Worm (Caenorhabditis elegans) whole organism, late embryonic: ENCODE results near the gene fbxb-103.

Source experiments
- C38D4.7 ChIP-seq: fragments of 200-800 bp; sonication (Bioruptor generic); optimal IDR thresholded peaks from 2 replicates; lab custom pipeline; 2018; ENCODE audit warnings: mild to moderate bottlenecking, missing genetic modification characterization, moderate library complexity, missing compliant biosample characterization
- K09A11.1 ChIP-seq: sonication (generic microtip); optimal IDR thresholded peaks from 2 replicates; lab custom pipeline; 2017; ENCODE audit warnings: antibody characterized with exemption, mild to moderate bottlenecking, missing genetic modification characterization, missing compliant biosample characterization; ENCODE audit not compliant: insufficient read depth
- T23F11.4 ChIP-seq: fragments of 200-800 bp; sonication (Bioruptor generic); optimal IDR thresholded peaks from 2 replicates; lab custom pipeline; 2018; ENCODE audit warnings: mild to moderate bottlenecking, missing genetic modification characterization, missing compliant biosample characterization
- Y22D7AL.16 ChIP-seq: sonication (generic microtip); optimal IDR thresholded peaks from 2 replicates; lab custom pipeline; 2016; ENCODE audit warnings: missing genetic modification characterization, missing compliant biosample characterization
- ceh-14 ChIP-seq: sonication (generic microtip); optimal IDR thresholded peaks from 2 replicates; lab custom pipeline; 2016; ENCODE audit warnings: missing genotype, missing genetic modification characterization, missing compliant biosample characterization
- ceh-18 ChIP-seq: sonication (generic microtip); optimal IDR thresholded peaks from 2 replicates; lab custom pipeline; 2016; ENCODE audit warnings: missing genetic modification characterization, missing compliant biosample characterization
- ceh-19 ChIP-seq: fragments of 200-800 bp; sonication (Bioruptor generic); optimal IDR thresholded peaks from 2 replicates; lab custom pipeline; 2018; ENCODE audit warnings: mild to moderate bottlenecking, missing genetic modification characterization, missing compliant biosample characterization
- ceh-24 ChIP-seq: sonication (generic microtip); optimal IDR thresholded peaks from 2 replicates; lab custom pipeline; 2016; ENCODE audit warnings: mild to moderate bottlenecking, missing genetic modification characterization, missing compliant biosample characterization
- ceh-48 ChIP-seq: sonication (generic microtip); optimal IDR thresholded peaks from 2 replicates; lab custom pipeline; 2016; ENCODE audit warnings: missing genetic modification characterization, inconsistent platforms, missing compliant biosample characterization
- ceh-6 ChIP-seq: fragments of 200-800 bp; sonication (Bioruptor generic); optimal IDR thresholded peaks from 2 replicates; lab custom pipeline; 2018; ENCODE audit warnings: mild to moderate bottlenecking, missing genetic modification characterization, missing compliant biosample characterization
- che-1 ChIP-seq: sonication (generic microtip); optimal IDR thresholded peaks from 2 replicates; lab custom pipeline; 2016; ENCODE audit warnings: mild to moderate bottlenecking, missing genetic modification characterization, missing compliant biosample characterization
- dve-1 ChIP-seq: sonication (generic microtip); optimal IDR thresholded peaks from 2 replicates; lab custom pipeline; 2017; ENCODE audit warnings: antibody characterized with exemption, mild to moderate bottlenecking, missing genetic modification characterization, missing compliant biosample characterization
- elt-2 ChIP-seq: sonication (generic microtip); optimal IDR thresholded peaks from 2 replicates; lab custom pipeline; 2016; ENCODE audit warnings: missing genetic modification reagents, missing genetic modification characterization, missing compliant biosample characterization
- elt-4 ChIP-seq: sonication (generic microtip); optimal IDR thresholded peaks from 2 replicates; lab custom pipeline; 2016; ENCODE audit warnings: missing genetic modification characterization, missing compliant biosample characterization
- ets-4 ChIP-seq: sonication (generic microtip); optimal IDR thresholded peaks from 2 replicates; lab custom pipeline; 2016; ENCODE audit warnings: missing genetic modification characterization, missing compliant biosample characterization
- fkh-10 ChIP-seq: fragments of 150-350 bp; optimal IDR thresholded peaks from 2 replicates; lab custom pipeline; 2014; ENCODE audit warnings: missing biosample characterization, missing genetic modification reagents, missing genetic modification characterization
- fkh-6 ChIP-seq: sonication (generic microtip); optimal IDR thresholded peaks from 2 replicates; lab custom pipeline; 2016; ENCODE audit warnings: missing genetic modification characterization, missing compliant biosample characterization
- gmeb-2 ChIP-seq: sonication (generic microtip); optimal IDR thresholded peaks from 2 replicates; lab custom pipeline; 2016; ENCODE audit warnings: missing genetic modification characterization, inconsistent platforms, missing compliant biosample characterization
- hlh-13 ChIP-seq: fragments of 200-800 bp; sonication (Bioruptor generic); optimal IDR thresholded peaks from 2 replicates; lab custom pipeline; 2018; ENCODE audit warnings: mild to moderate bottlenecking, missing genetic modification characterization, missing compliant biosample characterization
- hlh-15 ChIP-seq: sonication (generic microtip); optimal IDR thresholded peaks from 2 replicates; lab custom pipeline; 2016; ENCODE audit warnings: missing genetic modification characterization, missing compliant biosample characterization
- hlh-8 ChIP-seq: sonication (generic microtip); optimal IDR thresholded peaks from 2 replicates; lab custom pipeline; 2016; ENCODE audit warnings: missing genotype, missing genetic modification characterization, missing compliant biosample characterization
- mec-3 ChIP-seq: sonication (generic microtip); optimal IDR thresholded peaks from 2 replicates; lab custom pipeline; 2016; ENCODE audit warnings: borderline replicate concordance, missing genetic modification characterization, missing compliant biosample characterization
- nfya-1 ChIP-seq: sonication (generic microtip); optimal IDR thresholded peaks from 2 replicates; lab custom pipeline; 2017; ENCODE audit warnings: missing genetic modification characterization, mild to moderate bottlenecking, missing compliant biosample characterization, antibody characterized with exemption, moderate library complexity
- nhr-11 ChIP-seq: fragments of 150-350 bp; optimal IDR thresholded peaks from 2 replicates; lab custom pipeline; 2014; ENCODE audit warnings: missing biosample characterization, missing genetic modification characterization
- nhr-232 ChIP-seq: sonication (generic microtip); optimal IDR thresholded peaks from 2 replicates; lab custom pipeline; 2016; ENCODE audit warnings: missing genetic modification characterization, missing compliant biosample characterization
- npax-4 ChIP-seq: sonication (generic microtip); optimal IDR thresholded peaks from 2 replicates; lab custom pipeline; 2016; ENCODE audit warnings: missing genetic modification characterization, missing compliant biosample characterization
- odd-2 ChIP-seq: sonication (generic microtip); optimal IDR thresholded peaks from 2 replicates; lab custom pipeline; 2017; ENCODE audit warnings: antibody characterized with exemption, mild to moderate bottlenecking, missing genetic modification characterization, missing compliant biosample characterization
- pag-3 ChIP-seq: sonication (generic microtip); optimal IDR thresholded peaks from 2 replicates; lab custom pipeline; 2016; ENCODE audit warnings: missing compliant biosample characterization, missing genetic modification characterization, borderline replicate concordance
- pros-1 ChIP-seq: fragments of 150-350 bp; optimal IDR thresholded peaks from 2 replicates; lab custom pipeline; 2014; ENCODE audit warnings: missing biosample characterization, missing genetic modification reagents, missing genetic modification characterization
- ref-2 ChIP-seq: sonication (generic microtip); optimal IDR thresholded peaks from 2 replicates; lab custom pipeline; 2016; ENCODE audit warnings: missing genetic modification characterization, missing compliant biosample characterization
- rnt-1 ChIP-seq: sonication (generic microtip); optimal IDR thresholded peaks from 2 replicates; lab custom pipeline; 2016; ENCODE audit warnings: missing genetic modification characterization, missing compliant biosample characterization
- sdc-2 ChIP-seq: sonication (generic microtip); optimal IDR thresholded peaks from 2 replicates; lab custom pipeline; 2016; ENCODE audit warnings: missing genotype, missing genetic modification characterization, missing compliant biosample characterization
- sox-2 ChIP-seq: fragments of 200-800 bp; sonication (Bioruptor generic); IDR thresholded peaks from 2 replicates; pipeline ENCODE4 v1.3.6; 2022; ENCODE audit warnings: missing genetic modification reagents, missing genetic modification characterization, missing compliant biosample characterization
- sox-4 ChIP-seq: sonication (generic microtip); optimal IDR thresholded peaks from 2 replicates; lab custom pipeline; 2017; ENCODE audit warnings: mild to moderate bottlenecking, missing genetic modification characterization, inconsistent platforms, missing compliant biosample characterization
- syd-9 ChIP-seq: sonication (generic microtip); optimal IDR thresholded peaks from 2 replicates; lab custom pipeline; 2016; ENCODE audit warnings: mild to moderate bottlenecking, missing genetic modification characterization, moderate library complexity, missing compliant biosample characterization
- unc-42 ChIP-seq: sonication (generic microtip); optimal IDR thresholded peaks from 2 replicates; lab custom pipeline; 2016; ENCODE audit warnings: missing genotype, missing genetic modification characterization, missing compliant biosample characterization
- unc-86 ChIP-seq: sonication (generic microtip); optimal IDR thresholded peaks from 2 replicates; lab custom pipeline; 2016; ENCODE audit warnings: missing genetic modification characterization, missing compliant biosample characterization

fbxb-103 gene

DNA sequence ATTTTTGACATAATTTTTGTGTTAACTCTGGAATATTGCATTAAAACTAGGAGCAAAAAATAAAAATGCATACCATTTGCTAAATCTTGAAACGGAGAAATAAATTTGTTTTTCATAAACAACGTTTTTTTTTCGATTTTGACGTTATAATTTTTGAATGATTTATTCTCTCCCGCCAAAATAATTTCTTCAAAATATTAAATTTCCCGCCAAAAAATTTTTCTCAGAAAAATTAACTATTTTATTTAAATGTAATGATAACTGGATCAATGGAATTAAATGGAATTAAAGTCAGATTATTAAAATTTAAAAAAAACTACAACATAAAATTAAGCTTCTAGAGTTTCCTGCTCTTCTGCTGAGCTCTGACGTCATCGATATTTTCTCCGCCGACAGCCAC lies 29.8 kb upstream of the fbxb-103 start, which contains the start of gene nep-3:
Gene nep-3, minus strand, starts transcription at position 101 of the 400 bp plus-strand sequence.
- TF ChIP-seq pag-3 (tag; lab: Kevin White, UChicago) (no peak), nhr-11 (tag; lab: Kevin White, UChicago) (no peak), nhr-232 (no peak), Y22D7AL.16 (tag; lab: Kevin White, UChicago) (no peak), pros-1 (no peak), sox-2 (GFP tag; lab: Robert Waterston, UW) (no peak), ceh-18 (no peak), odd-2 (tag; lab: Kevin White, UChicago) (no peak), npax-4 (no peak), sdc-2 (tag; lab: Kevin White, UChicago) (no peak), T23F11.4 (GFP tag; lab: Kevin White, UChicago) (no peak), ref-2 (no peak), ceh-24 (tag; lab: Kevin White, UChicago) (no peak), fkh-6 (tag; lab: Kevin White, UChicago) (no peak), hlh-15 (tag; lab: Kevin White, UChicago) (no peak), ceh-48 (tag; lab: Kevin White, UChicago) (no peak), ceh-6 (no peak)

DNA sequence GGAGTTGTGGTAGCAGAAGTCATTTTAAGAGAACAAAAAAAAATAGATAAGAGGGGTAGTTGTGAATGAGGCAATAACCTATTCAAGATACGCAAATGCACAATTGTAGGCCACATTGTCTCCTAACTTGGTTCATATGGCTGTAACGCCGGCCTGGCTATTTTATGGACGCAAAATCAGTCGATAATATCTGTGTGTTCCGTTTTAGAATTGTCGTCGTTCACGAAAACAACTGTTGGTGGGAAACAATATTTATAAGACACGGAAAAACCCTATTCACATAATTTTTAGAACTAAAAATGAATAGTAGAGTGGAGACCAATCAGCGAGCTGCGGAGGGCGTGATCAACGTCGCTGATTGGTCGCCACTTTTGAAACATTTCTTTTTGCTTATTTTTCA lies 29.1 kb upstream of the fbxb-103 start, which contains the start of gene sdz-7:
Gene sdz-7, minus strand, starts transcription at position 101 of the 400 bp plus-strand sequence.
- TF ChIP-seq odd-2 (tag; lab: Kevin White, UChicago) = no peak
- no peak for TF ChIP-seq pros-1
- TF ChIP-seq elt-2 (tag; lab: Kevin White, UChicago) = no peak
- peak; percentile 43 for TF ChIP-seq nfya-1 (tag; lab: Kevin White, UChicago)
- TF ChIP-seq rnt-1 (tag; lab: Kevin White, UChicago) = no peak
- no peak for TF ChIP-seq elt-4
- TF ChIP-seq hlh-13 (GFP tag; lab: Kevin White, UChicago) = no peak

DNA sequence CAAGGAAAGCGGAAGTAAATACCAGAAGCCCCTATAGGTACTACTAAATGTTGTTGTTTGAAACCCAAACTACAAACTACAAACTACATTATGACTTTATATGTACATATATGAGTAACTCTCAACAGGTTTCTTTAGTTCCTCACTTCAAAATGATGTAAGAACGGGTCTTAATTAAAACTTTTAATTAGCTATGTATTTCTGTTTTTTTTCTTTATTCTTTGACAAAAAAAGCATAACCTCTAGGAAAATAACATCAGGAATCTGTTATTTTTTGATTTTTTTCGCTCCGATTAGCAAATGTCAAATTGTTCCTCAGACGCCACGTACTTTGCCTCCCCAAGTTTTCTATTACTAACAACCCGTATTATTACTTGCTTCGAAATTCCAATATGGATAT lies 28.6 kb upstream of the fbxb-103 start, which contains the start of gene srh-250:
Gene srh-250, plus strand, starts transcription at position 301 of the 400 bp plus-strand sequence.
- TF ChIP-seq hlh-8 (tag; lab: Kevin White, UChicago) (no peak), odd-2 (tag; lab: Kevin White, UChicago) (no peak), ets-4 (no peak), Y22D7AL.16 (tag; lab: Kevin White, UChicago) (no peak)
- TF ChIP-seq, all 69 proteins: peak for 0

DNA sequence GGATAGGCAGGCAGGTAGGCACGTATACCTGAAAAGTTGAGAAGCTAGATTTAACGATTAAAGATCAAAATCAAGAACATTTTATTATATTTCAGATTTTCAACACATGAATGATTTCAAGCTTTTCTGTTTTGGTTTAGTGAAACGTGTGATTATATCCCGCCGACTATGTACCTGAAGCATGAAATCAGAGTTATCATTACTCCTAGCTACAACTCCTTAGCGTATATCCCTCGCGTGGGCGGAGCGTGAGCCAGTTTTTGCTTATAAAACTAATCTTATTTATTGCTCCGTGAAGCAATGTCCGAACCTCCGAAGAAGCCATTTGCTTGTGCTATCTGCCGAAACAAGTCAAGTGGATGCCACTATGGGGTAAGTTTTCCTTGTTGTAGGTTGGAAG lies 27.0 kb upstream of the fbxb-103 start, which contains the start of gene nhr-166:
Gene nhr-166, plus strand, starts transcription at position 301 of the 400 bp plus-strand sequence.
- no peak for TF ChIP-seq K09A11.1 (tag; lab: Kevin White, UChicago)
- TF ChIP-seq hlh-15 (tag; lab: Kevin White, UChicago) = no peak
- no peak for TF ChIP-seq unc-86 (tag; lab: Kevin White, UChicago)
- no peak for TF ChIP-seq dve-1 (tag; lab: Kevin White, UChicago)
- TF ChIP-seq ceh-19 (GFP tag; lab: Kevin White, UChicago) = no peak
- TF ChIP-seq fkh-6 (tag; lab: Kevin White, UChicago) = no peak
- TF ChIP-seq gmeb-2 = no peak
- no peak for TF ChIP-seq C38D4.7 (GFP tag; lab: Kevin White, UChicago)
- no peak for TF ChIP-seq sox-4
- TF ChIP-seq unc-42 = no peak
- no peak for TF ChIP-seq sox-2 (GFP tag; lab: Robert Waterston, UW)
- TF ChIP-seq hlh-8 (tag; lab: Kevin White, UChicago) = no peak
- no peak for TF ChIP-seq mec-3 (tag; lab: Kevin White, UChicago)
- TF ChIP-seq che-1 (tag; lab: Kevin White, UChicago) = no peak
- TF ChIP-seq fkh-10 (GFP tag; lab: Kevin White, UChicago) = no peak
- TF ChIP-seq ceh-14 (tag; lab: Kevin White, UChicago) = no peak
- no peak for TF ChIP-seq syd-9
